Fruit fly (Drosophila melanogaster): Measurements from ENCODE around the gene CG31883.
A peak's percentile ranks its signal among the peaks of the same experiment; 100 is the strongest.

- TF ChIP-seq jim (GFP tag; optimal IDR thresholded peaks at IDR 0.05) (no peak), psq (GFP tag; optimal IDR thresholded peaks at IDR 0.05) (no peak), dsf (GFP tag; optimal IDR thresholded peaks at IDR 0.05; ENCODE audit: borderline replicate concordance) (no peak), Dif (GFP tag; optimal IDR thresholded peaks at IDR 0.05; ENCODE audit: partially characterized antibody) (peak; percentile 15), Dfd (GFP tag; optimal IDR thresholded peaks at IDR 0.05) (no peak)
These were observed 19.6 kb upstream of the CG31883 start for dm6 chr2L:9508547-9509197.

Measured in whole organism, wandering third instar larva.